Fruit fly (Drosophila melanogaster) whole organism, prepupa: Measurements from ENCODE around the gene CG42272.

Source experiments
- CG34406 ChIP-seq: fragments of 200-800 bp; sonication (Bioruptor generic); optimal IDR thresholded peaks from 3 replicates; lab custom pipeline; 2016; ENCODE audit warnings: missing biosample characterization, missing genetic modification characterization
- net ChIP-seq: fragments of 200-800 bp; sonication (Bioruptor generic); optimal IDR thresholded peaks from 3 replicates; lab custom pipeline; 2016; ENCODE audit warnings: missing biosample characterization, missing genetic modification characterization

- TF ChIP-seq net (GFP tag; lab: Kevin White, UChicago) (no peak), CG34406 (no peak)
These were observed 49.0 kb upstream of the CG42272 start for dm6 chr3L:5753605-5754365.
